Worm (Caenorhabditis elegans) whole organism, L4 larva: ENCODE data around the gene K06H7.8.

Experiments used
- D1046.2 ChIP-seq: fragments of 200-800 bp; sonication (Bioruptor generic); IDR thresholded peaks from 2 replicates; pipeline ENCODE4 v1.3.6; 2022; ENCODE audit warnings: missing genetic modification characterization, missing compliant biosample characterization
- F37D6.2 ChIP-seq: sonication (generic microtip); optimal IDR thresholded peaks from 2 replicates; lab custom pipeline; 2016; ENCODE audit warnings: mild to moderate bottlenecking, missing genetic modification characterization, missing compliant biosample characterization
- F49E8.2 ChIP-seq: sonication (generic microtip); optimal IDR thresholded peaks from 2 replicates; lab custom pipeline; 2016; ENCODE audit warnings: missing compliant biosample characterization, mild to moderate bottlenecking, missing genetic modification characterization, borderline replicate concordance
- R02D3.7 ChIP-seq: fragments of 150-350 bp; sonication (generic microtip); optimal IDR thresholded peaks from 3 replicates; lab custom pipeline; 2014; ENCODE audit warnings: missing biosample characterization, missing genetic modification characterization
- T20F7.1 ChIP-seq: fragments of 200-800 bp; sonication (Bioruptor generic); optimal IDR thresholded peaks from 2 replicates; lab custom pipeline; 2018; ENCODE audit warnings: mild to moderate bottlenecking, missing genetic modification characterization, missing compliant biosample characterization
- T26A8.4 ChIP-seq: fragments of 200-800 bp; sonication (Bioruptor generic); IDR thresholded peaks from 2 replicates; pipeline ENCODE4 v1.3.6; 2022; ENCODE audit warnings: missing genetic modification characterization, missing compliant biosample characterization
- Y105C5A.15 ChIP-seq: fragments of 200-800 bp; sonication (Bioruptor generic); IDR thresholded peaks from 2 replicates; pipeline ENCODE4 v1.3.6; 2022; ENCODE audit warnings: missing genetic modification characterization, missing compliant biosample characterization
- Y48G9A.11 ChIP-seq: fragments of 200-800 bp; sonication (Bioruptor generic); IDR thresholded peaks from 2 replicates; pipeline ENCODE4 v1.3.6; 2022; ENCODE audit warnings: missing genetic modification reagents, missing genetic modification characterization, missing compliant biosample characterization
- Y5F2A.4 ChIP-seq: fragments of 200-800 bp; sonication (Bioruptor generic); optimal IDR thresholded peaks from 2 replicates; lab custom pipeline; 2018; ENCODE audit warnings: mild to moderate bottlenecking, missing genetic modification characterization, missing compliant biosample characterization
- Y75B8A.6 ChIP-seq: fragments of 200-800 bp; sonication (Bioruptor generic); IDR thresholded peaks from 2 replicates; pipeline ENCODE4 v1.3.6; 2022; ENCODE audit warnings: missing genetic modification reagents, missing genetic modification characterization, missing compliant biosample characterization
- ZK337.2 ChIP-seq: fragments of 200-800 bp; sonication (Bioruptor generic); IDR thresholded peaks from 2 replicates; pipeline ENCODE4 v1.3.6; 2022; ENCODE audit warnings: missing genetic modification reagents, missing genetic modification characterization, missing compliant biosample characterization
- ceh-20 ChIP-seq: fragments of 200-800 bp; sonication (Bioruptor generic); IDR thresholded peaks from 2 replicates; pipeline ENCODE4 v1.3.6; 2022; ENCODE audit warnings: missing genetic modification reagents, missing genetic modification characterization, missing compliant biosample characterization
- ceh-28 ChIP-seq: fragments of 150-350 bp; optimal IDR thresholded peaks from 2 replicates; lab custom pipeline; 2014; ENCODE audit warnings: missing biosample characterization, missing genetic modification reagents, missing genetic modification characterization
- ceh-44 ChIP-seq: fragments of 200-800 bp; sonication (Bioruptor generic); IDR thresholded peaks from 2 replicates; pipeline ENCODE4 v1.3.6; 2022; ENCODE audit warnings: missing genetic modification reagents, missing genetic modification characterization, missing compliant biosample characterization
- daf-19 ChIP-seq: fragments of 200-800 bp; sonication (Bioruptor generic); conservative IDR thresholded peaks from 2 replicates; pipeline ENCODE4 v1.3.6; 2022; ENCODE audit warnings: missing genetic modification characterization, missing compliant biosample characterization
- daf-8 ChIP-seq: fragments of 200-800 bp; sonication (Bioruptor generic); IDR thresholded peaks from 2 replicates; pipeline ENCODE4 v1.3.6; 2022; ENCODE audit warnings: missing genetic modification characterization, missing compliant biosample characterization
- dmd-6 ChIP-seq: fragments of 200-800 bp; sonication (Bioruptor generic); IDR thresholded peaks from 2 replicates; pipeline ENCODE4 v1.3.6; 2022; ENCODE audit warnings: missing genetic modification reagents, missing genetic modification characterization, missing compliant biosample characterization
- fkh-10 ChIP-seq: fragments of 150-350 bp; optimal IDR thresholded peaks from 2 replicates; lab custom pipeline; 2014; ENCODE audit warnings: missing biosample characterization, missing genetic modification reagents, missing genetic modification characterization
- fos-1 ChIP-seq: fragments of 150-350 bp; optimal IDR thresholded peaks from 2 replicates; lab custom pipeline; 2014; ENCODE audit warnings: missing biosample characterization, missing genetic modification characterization
- hif-1 ChIP-seq, 2 experiments: sonication (generic microtip); optimal IDR thresholded peaks; 2 replicates each; lab custom pipeline; 2016 to 2017; ENCODE audit warnings: missing compliant biosample characterization in 2 of 2, missing genetic modification characterization in 2 of 2, missing genetic modification reagents in 2 of 2, missing genotype in 2 of 2, mild to moderate bottlenecking in 1 of 2
- hlh-11 ChIP-seq: fragments of 200-800 bp; sonication (Bioruptor generic); optimal IDR thresholded peaks from 2 replicates; lab custom pipeline; 2018; ENCODE audit warnings: mild to moderate bottlenecking, missing genetic modification characterization, missing compliant biosample characterization
- hmg-1.1 ChIP-seq: fragments of 200-800 bp; sonication (Bioruptor generic); IDR thresholded peaks from 2 replicates; pipeline ENCODE4 v1.3.6; 2022; ENCODE audit warnings: missing genetic modification reagents, missing genetic modification characterization, missing compliant biosample characterization
- lin-13 ChIP-seq: fragments of 150-350 bp; optimal IDR thresholded peaks from 2 replicates; lab custom pipeline; 2014; ENCODE audit warnings: missing biosample characterization, missing genetic modification reagents, missing genetic modification characterization
- lin-15B ChIP-seq: fragments of 150-350 bp; sonication (generic microtip); optimal IDR thresholded peaks from 3 replicates; lab custom pipeline; 2014; ENCODE audit warnings: missing biosample characterization, missing genetic modification characterization
- lin-38 ChIP-seq: fragments of 200-800 bp; sonication (Bioruptor generic); IDR thresholded peaks from 2 replicates; pipeline ENCODE4 v1.3.6; 2022; ENCODE audit warnings: missing genetic modification reagents, missing genetic modification characterization, missing compliant biosample characterization
- lsy-2 ChIP-seq, 2 experiments: fragments of 150-350 bp in 1 of 2; sonication (generic microtip) in 1 of 2; optimal IDR thresholded peaks; 2 replicates each; lab custom pipeline; 2014 to 2017; ENCODE audit warnings: missing biosample characterization in 2 of 2, missing genetic modification characterization in 2 of 2
- madf-9 ChIP-seq: fragments of 200-800 bp; sonication (Bioruptor generic); conservative IDR thresholded peaks from 2 replicates; pipeline ENCODE4 v1.3.6; 2022; ENCODE audit warnings: missing genetic modification reagents, missing genetic modification characterization, missing compliant biosample characterization
- mdl-1 ChIP-seq, 2 experiments: fragments of 150-350 bp in 1 of 2; sonication (generic microtip) in 1 of 2; optimal IDR thresholded peaks; 2 replicates each; lab custom pipeline; 2014 to 2017; ENCODE audit warnings: missing biosample characterization in 2 of 2, missing genetic modification characterization in 2 of 2
- mep-1 ChIP-seq: fragments of 150-350 bp; sonication (generic microtip); optimal IDR thresholded peaks from 3 replicates; lab custom pipeline; 2014; ENCODE audit warnings: missing biosample characterization, missing genetic modification characterization
- mes-2 ChIP-seq: sonication (generic microtip); optimal IDR thresholded peaks from 2 replicates; lab custom pipeline; 2016; ENCODE audit warnings: missing genotype, mild to moderate bottlenecking, missing genetic modification characterization, missing compliant biosample characterization; ENCODE audit not compliant: poor library complexity, severe bottlenecking
- nhr-11 ChIP-seq: fragments of 150-350 bp; optimal IDR thresholded peaks from 2 replicates; lab custom pipeline; 2014; ENCODE audit warnings: missing biosample characterization, missing genetic modification characterization
- nhr-237 ChIP-seq: sonication (generic microtip); optimal IDR thresholded peaks from 2 replicates; lab custom pipeline; 2017; ENCODE audit warnings: missing biosample characterization, missing genetic modification characterization
- nhr-41 ChIP-seq: fragments of 200-800 bp; sonication (Bioruptor generic); IDR thresholded peaks from 2 replicates; pipeline ENCODE4 v1.3.6; 2022; ENCODE audit warnings: missing genetic modification reagents, missing genetic modification characterization, missing compliant biosample characterization
- nhr-42 ChIP-seq: fragments of 200-800 bp; sonication (Bioruptor generic); IDR thresholded peaks from 2 replicates; pipeline ENCODE4 v1.3.6; 2022; ENCODE audit warnings: missing genetic modification characterization, missing compliant biosample characterization
- nhr-6 ChIP-seq: fragments of 150-350 bp; optimal IDR thresholded peaks from 2 replicates; lab custom pipeline; 2014; ENCODE audit warnings: missing biosample characterization, missing genetic modification characterization
- php-3 ChIP-seq: fragments of 200-800 bp; sonication (Bioruptor generic); IDR thresholded peaks from 2 replicates; pipeline ENCODE4 v1.3.6; 2022; ENCODE audit warnings: missing genetic modification reagents, missing genetic modification characterization, missing compliant biosample characterization
- pqm-1 ChIP-seq: sonication (generic microtip); optimal IDR thresholded peaks from 2 replicates; lab custom pipeline; 2017; ENCODE audit warnings: missing biosample characterization, missing genetic modification characterization
- set-16 ChIP-seq: fragments of 200-800 bp; sonication (Bioruptor generic); IDR thresholded peaks from 2 replicates; pipeline ENCODE4 v1.3.6; 2022; ENCODE audit warnings: missing genetic modification reagents, missing genetic modification characterization, missing compliant biosample characterization
- skn-1 ChIP-seq: fragments of 150-350 bp; optimal IDR thresholded peaks from 2 replicates; lab custom pipeline; 2014; ENCODE audit warnings: missing biosample characterization, missing genetic modification characterization
- snpc-4 ChIP-seq: fragments of 150-350 bp; optimal IDR thresholded peaks from 2 replicates; lab custom pipeline; 2014; ENCODE audit warnings: missing biosample characterization, missing genetic modification characterization
- spr-3 ChIP-seq: fragments of 200-800 bp; sonication (Bioruptor generic); optimal IDR thresholded peaks from 2 replicates; lab custom pipeline; 2018; ENCODE audit warnings: mild to moderate bottlenecking, missing genetic modification characterization, missing compliant biosample characterization
- unc-130 ChIP-seq: sonication (generic microtip); optimal IDR thresholded peaks from 2 replicates; lab custom pipeline; 2016; ENCODE audit warnings: missing genetic modification reagents, missing genetic modification characterization, missing compliant biosample characterization
- unc-39 ChIP-seq: sonication (generic microtip); optimal IDR thresholded peaks from 2 replicates; lab custom pipeline; 2017; ENCODE audit warnings: missing biosample characterization, missing genetic modification characterization
- unc-62 ChIP-seq, 3 experiments: fragments of 150-350 bp in 1 of 3; sonication (generic microtip); optimal IDR thresholded peaks in 2 of 3; peaks in 1 of 3; 1 replicate in 1 of 3; 2 replicates in 2 of 3; lab custom pipeline; 2014 to 2017; ENCODE audit warnings: missing biosample characterization in 3 of 3, missing genetic modification characterization in 3 of 3, missing genetic modification reagents in 3 of 3, missing genotype in 1 of 3
- zag-1 ChIP-seq: fragments of 150-350 bp; optimal IDR thresholded peaks from 2 replicates; lab custom pipeline; 2014; ENCODE audit warnings: missing biosample characterization, missing genetic modification characterization
- zfp-2 ChIP-seq: sonication (generic microtip); optimal IDR thresholded peaks from 2 replicates; lab custom pipeline; 2016; ENCODE audit warnings: mild to moderate bottlenecking, missing genetic modification characterization, missing compliant biosample characterization
- zfp-3 ChIP-seq: fragments of 200-800 bp; sonication (Bioruptor generic); conservative IDR thresholded peaks from 2 replicates; pipeline ENCODE4 v1.3.6; 2022; ENCODE audit warnings: missing genetic modification reagents, missing genetic modification characterization, missing compliant biosample characterization

K06H7.8 gene

DNA sequence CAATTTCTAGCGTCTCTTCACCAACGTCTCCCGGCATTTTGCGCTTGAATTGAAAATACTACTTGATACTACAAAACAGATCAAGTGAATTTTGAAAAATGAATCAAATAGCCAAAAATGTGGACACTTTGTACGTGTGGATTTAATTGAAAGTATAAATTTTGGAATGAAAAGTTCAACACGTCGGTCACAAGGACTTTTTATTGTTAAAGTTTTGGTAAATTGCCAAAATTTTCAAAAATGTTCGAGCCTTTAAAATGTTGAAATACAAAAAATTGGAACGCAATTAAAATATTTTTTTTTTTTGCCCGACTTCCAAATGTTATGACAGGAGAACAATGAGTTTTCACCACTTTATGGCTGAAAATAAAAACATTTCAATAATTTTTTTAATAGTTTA lies at the start of gene K06H7.8:
Gene K06H7.8, minus strand, starts transcription at position 101 of the 400 bp plus-strand sequence.
- TF ChIP-seq fos-1 (tag; lab: Kevin White, UChicago) (no peak), Y48G9A.11 (GFP tag; lab: Robert Waterston, UW) (no peak), set-16 (no peak), lin-13 (GFP tag; lab: Kevin White, UChicago) (no peak), nhr-237 (tag; lab: Kevin White, UChicago) (no peak), zfp-2 (tag; lab: Kevin White, UChicago) (no peak), spr-3 (GFP tag; lab: Kevin White, UChicago) (no peak), skn-1 (tag; lab: Kevin White, UChicago) (no peak), ceh-44 (GFP tag; lab: Robert Waterston, UW) (no peak), daf-8 (GFP tag; lab: Robert Waterston, UW) (no peak), ceh-28 (tag; lab: Kevin White, UChicago) (no peak), nhr-42 (GFP tag; lab: Robert Waterston, UW) (no peak), D1046.2 (no peak), zag-1 (tag; lab: Kevin White, UChicago) (no peak), nhr-41 (no peak), lin-15B (no peak), fkh-10 (no peak), Y5F2A.4 (GFP tag; lab: Kevin White, UChicago) (no peak)

DNA sequence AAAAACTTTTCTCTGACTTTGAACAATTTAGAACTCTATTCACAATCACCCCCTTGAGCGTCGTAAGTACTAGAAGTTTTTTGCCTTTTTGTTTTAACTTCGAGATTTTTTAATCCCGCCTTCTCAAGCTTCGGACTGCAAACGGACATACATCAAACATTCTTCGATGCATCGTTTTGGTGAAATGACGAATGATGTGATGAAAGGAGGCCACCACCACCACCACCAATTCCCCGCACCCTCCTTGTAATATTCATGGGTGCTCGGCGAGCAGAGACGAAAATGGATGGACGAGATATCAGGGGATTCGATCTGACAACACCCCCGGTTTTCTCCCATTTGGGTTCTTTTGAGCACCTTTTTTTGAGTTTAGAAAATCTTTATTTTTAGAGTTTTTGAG lies 48.0 kb upstream of the K06H7.8 start:
- TF ChIP-seq hmg-1.1 (GFP tag; lab: Robert Waterston, UW) (0 out of 2 replicates have a peak, but pooled peaks have one; percentile 14), unc-62 (GFP tag; optimal IDR thresholded peaks at IDR 0.05 in 1 of 2; lab: Kevin White, UChicago) (peak in 1 of 2 experiments; percentile 61), unc-62 (tag; optimal IDR thresholded peaks at IDR 0.05; lab: Kevin White, UChicago) (no peak), ceh-20 (GFP tag; lab: Robert Waterston, UW) (peak; percentile 54; the same call in 1 of the 2 replicates), F49E8.2 (tag; lab: Kevin White, UChicago) (no peak), F37D6.2 (tag; lab: Kevin White, UChicago) (no peak)
- TF ChIP-seq, all 104 proteins: peak for 3

DNA sequence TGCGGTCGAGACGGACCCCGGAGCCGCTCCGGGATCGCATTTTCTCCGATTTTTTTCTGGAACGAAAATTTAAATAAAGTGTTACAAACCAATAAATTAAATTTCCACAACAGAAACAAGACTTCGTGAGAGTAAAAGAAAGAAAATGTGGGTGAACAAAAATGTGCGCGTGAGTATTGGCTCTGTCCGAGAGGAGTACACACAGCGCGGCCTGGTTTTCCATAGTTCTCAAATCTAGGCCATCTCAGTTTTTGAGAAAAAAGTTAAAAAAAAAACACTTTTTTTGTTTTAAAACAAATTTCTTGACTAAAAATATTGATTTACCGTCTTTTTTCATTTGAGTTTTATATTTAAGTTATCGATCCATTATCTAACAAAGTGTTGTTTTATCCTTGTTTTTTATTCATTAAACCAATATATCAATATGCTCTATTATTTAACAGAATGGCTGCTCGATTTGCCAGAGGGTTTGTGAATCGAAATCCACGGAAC lies 46.6 kb upstream of the K06H7.8 start, which contains the start of the genes C14B9.8 and mrpl-18:
Gene C14B9.8, minus strand, starts transcription at position 56 of the 492 bp plus-strand sequence.
Gene mrpl-18, plus strand, starts transcription at position 442 of the 492 bp plus-strand sequence.
- TF ChIP-seq lin-38 (GFP tag; lab: Robert Waterston, UW) (peak; percentile 61), mep-1 (tag; lab: Kevin White, UChicago) (peak; percentile 43), lsy-2 (tag; optimal IDR thresholded peaks at IDR 0.05; lab: Kevin White, UChicago) (peak in 1 of 2 experiments; percentile 86), Y75B8A.6 (GFP tag; lab: Robert Waterston, UW) (no peak), snpc-4 (no peak), dmd-6 (GFP tag; lab: Robert Waterston, UW) (peak; percentile 40), fos-1 (tag; lab: Kevin White, UChicago) (no peak), hmg-1.1 (GFP tag; lab: Robert Waterston, UW) (peak; percentile 40; the same call in 1 of the 2 replicates), mdl-1 (tag; optimal IDR thresholded peaks at IDR 0.05; lab: Kevin White, UChicago) (peak in 1 of 2 experiments; percentile 45), zfp-3 (GFP tag; lab: Robert Waterston, UW) (0 out of 2 replicates have a peak, but pooled peaks have one; percentile 54), hif-1 (tag; optimal IDR thresholded peaks at IDR 0.05; lab: Kevin White, UChicago) (peak in 1 of 2 experiments; percentile 88), daf-19 (no peak), hlh-11 (tag; lab: Kevin White, UChicago) (no peak), madf-9 (GFP tag; lab: Robert Waterston, UW) (0 out of 2 replicates have a peak, but pooled peaks have one; percentile 41), F37D6.2 (tag; lab: Kevin White, UChicago) (peak; percentile 4), pqm-1 (tag; lab: Kevin White, UChicago) (no peak), T26A8.4 (GFP tag; lab: Robert Waterston, UW) (0 out of 2 replicates have a peak, but pooled peaks have one; percentile 30), T20F7.1 (peak; percentile 10), unc-39 (tag; lab: Kevin White, UChicago) (no peak), php-3 (GFP tag; lab: Robert Waterston, UW) (no peak), nhr-11 (no peak), mes-2 (peak; percentile 98), unc-130 (GFP tag; lab: Kevin White, UChicago) (peak; percentile 79), Y105C5A.15 (no peak), nhr-6 (tag; lab: Kevin White, UChicago) (peak; percentile 55), ZK337.2 (GFP tag; lab: Robert Waterston, UW) (peak; percentile 80), R02D3.7 (tag; lab: Kevin White, UChicago) (no peak)
